Fruit fly (Drosophila melanogaster) whole organism, adult: ENCODE results near the gene CG34171.

Experiments used
- CG12768 ChIP-seq: fragments of 200-800 bp; sonication (Bioruptor generic); optimal IDR thresholded peaks from 2 replicates; lab custom pipeline; 2017; ENCODE audit warnings: missing biosample characterization, missing genetic modification characterization, mild to moderate bottlenecking, moderate library complexity, missing genetic modification reagents
- CG1620 ChIP-seq: fragments of 200-800 bp; sonication (Bioruptor generic); optimal IDR thresholded peaks from 2 replicates; lab custom pipeline; 2016; ENCODE audit warnings: missing biosample characterization, missing genetic modification characterization
- Clk ChIP-seq: fragments of 200-800 bp; sonication (Bioruptor generic); optimal IDR thresholded peaks from 2 replicates; lab custom pipeline; 2017; ENCODE audit warnings: missing biosample characterization, missing genetic modification characterization
- cnc ChIP-seq, 2 experiments: fragments of >200 bp; optimal IDR thresholded peaks; 2 replicates each; lab custom pipeline; 2017
- kay ChIP-seq: fragments of 200-800 bp; sonication (Bioruptor generic); peaks from one replicate; lab custom pipeline; 2016; ENCODE audit warnings: missing biosample characterization, missing genetic modification characterization, borderline replicate concordance
- tj ChIP-seq: fragments of 200-800 bp; sonication (Bioruptor generic); optimal IDR thresholded peaks from 3 replicates; lab custom pipeline; 2017; ENCODE audit warnings: missing biosample characterization, mild to moderate bottlenecking, missing genetic modification characterization, moderate library complexity
- toe ChIP-seq: fragments of 200-800 bp; sonication (Bioruptor generic); optimal IDR thresholded peaks from 2 replicates; lab custom pipeline; 2016; ENCODE audit warnings: missing biosample characterization, missing genetic modification characterization

DNA sequence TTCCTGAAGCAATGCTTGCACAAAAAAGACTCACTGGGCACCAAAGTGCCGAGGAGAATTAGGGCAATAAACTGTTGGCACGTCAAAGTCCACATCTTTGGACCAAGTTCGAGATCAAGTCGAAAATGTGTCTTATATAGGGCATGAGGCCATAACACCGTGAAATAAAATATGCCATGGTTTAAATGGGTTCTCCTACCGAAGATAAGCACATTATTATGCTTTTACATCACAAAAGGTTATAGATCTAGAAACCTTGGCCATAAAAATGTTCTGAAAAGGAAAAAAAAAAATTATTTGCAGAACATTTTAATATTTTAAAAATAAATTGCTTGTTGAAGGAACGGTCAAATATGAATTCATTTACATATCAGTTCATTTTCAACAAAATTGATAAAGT, 19.5 kb upstream of the CG34171 start, which contains the start of gene Acp36DE:
- no peak for TF ChIP-seq Clk (GFP tag; lab: Kevin White, UChicago)
- no peak for TF ChIP-seq CG12768 (GFP tag; lab: Kevin White, UChicago)
- TF ChIP-seq kay (GFP tag; lab: Kevin White, UChicago) = no peak
- no peak for TF ChIP-seq tj (GFP tag; lab: Kevin White, UChicago)
- no peak for TF ChIP-seq toe (GFP tag; lab: Kevin White, UChicago)
- no peak for TF ChIP-seq CG1620 (GFP tag; lab: Kevin White, UChicago)
- TF ChIP-seq cnc (optimal IDR thresholded peaks at IDR 0.05; lab: Kevin White, UChicago) = no peak
